Fruit fly (Drosophila melanogaster): ENCODE measurements around the gene Sirt7.

Gene Sirt7

dm6 chr3R:29094152-29094551 lies 38.4 kb downstream of the Sirt7 start (continued):
- peak in 1 of 2 experiments; percentile 10 for TF ChIP-seq Hr51 (GFP tag; optimal IDR thresholded peaks at IDR 0.05)
- 0 out of 2 replicates have a peak, but pooled peaks have one; percentile 4 for TF ChIP-seq sisA (GFP tag; IDR thresholded peaks at IDR 0.05)
- TF ChIP-seq Ptx1 (GFP tag; IDR thresholded peaks at IDR 0.05), result 0 out of 2 replicates have a peak, but pooled peaks have one; percentile 19
- no peak for TF ChIP-seq onecut (GFP tag; IDR thresholded peaks at IDR 0.05)
- no peak for TF ChIP-seq corto (GFP tag; optimal IDR thresholded peaks at IDR 0.05)
- peak; percentile 5 for TF ChIP-seq pho (GFP tag; optimal IDR thresholded peaks at IDR 0.05)
- peak; percentile 39; the same call in 1 of the 3 replicates for TF ChIP-seq dysf (GFP tag; IDR thresholded peaks at IDR 0.05)
- TF ChIP-seq Oli (tag; optimal IDR thresholded peaks at IDR 0.05), result peak; percentile 18
- TF ChIP-seq Med (GFP tag), result peak; percentile 70
- no peak for TF ChIP-seq Lhr (GFP tag; optimal IDR thresholded peaks at IDR 0.05)
- no peak for TF ChIP-seq pnt (GFP tag; optimal IDR thresholded peaks at IDR 0.05)
- 0 out of 2 replicates have a peak, but pooled peaks have one; percentile 17 for TF ChIP-seq stc (GFP tag; IDR thresholded peaks at IDR 0.05)
- TF ChIP-seq Antp (GFP tag; optimal IDR thresholded peaks at IDR 0.05), result peak; percentile 16
- no peak for TF ChIP-seq GATAe (GFP tag; conservative IDR thresholded peaks at IDR 0.05)
- TF ChIP-seq zf30C (GFP tag; optimal IDR thresholded peaks at IDR 0.05), result peak; percentile 11
- peak; percentile 29 for TF ChIP-seq Hmr (GFP tag; optimal IDR thresholded peaks at IDR 0.05)
- TF ChIP-seq pum (GFP tag; optimal IDR thresholded peaks at IDR 0.05), result no peak
- no peak for TF ChIP-seq Dbx (GFP tag; IDR thresholded peaks at IDR 0.05)
- no peak for TF ChIP-seq CG17385 (GFP tag; optimal IDR thresholded peaks at IDR 0.05)
- peak; percentile 6 for TF ChIP-seq nmo (GFP tag; optimal IDR thresholded peaks at IDR 0.05)
- TF ChIP-seq Dp (GFP tag; optimal IDR thresholded peaks at IDR 0.05), result no peak
- TF ChIP-seq row (GFP tag; IDR thresholded peaks at IDR 0.05), result peak; percentile 45; the same call in 1 of the 3 replicates
- TF ChIP-seq CG2120 (GFP tag; optimal IDR thresholded peaks at IDR 0.05), result peak; percentile 23
- no peak for TF ChIP-seq CG2678 (tag; optimal IDR thresholded peaks at IDR 0.05)
- TF ChIP-seq NC2α (GFP tag; optimal IDR thresholded peaks at IDR 0.05), result no peak
- TF ChIP-seq nom (GFP tag; optimal IDR thresholded peaks at IDR 0.05), result peak; percentile 17
- TF ChIP-seq CG34422 (GFP tag; IDR thresholded peaks at IDR 0.05), result no peak
- no peak for TF ChIP-seq usp (GFP tag; optimal IDR thresholded peaks at IDR 0.05)

- TF ChIP-seq gt (GFP tag; IDR thresholded peaks at IDR 0.05) (no peak), Ets65A (GFP tag) (peak; percentile 54)
Measured at dm6 chr3R:29095525-29095924, 39.8 kb downstream of the Sirt7 start.

dm6 chr3R:29096009-29096443 lies 40.3 kb downstream of the Sirt7 start:
- TF ChIP-seq ewg (GFP tag; optimal IDR thresholded peaks at IDR 0.05) (no peak), bsh (GFP tag; optimal IDR thresholded peaks at IDR 0.05) (peak in 1 of 2 experiments; percentile 49), Drgx (GFP tag; IDR thresholded peaks at IDR 0.05) (0 out of 2 replicates have a peak, but pooled peaks have one; percentile 10), CG12391 (tag; optimal IDR thresholded peaks at IDR 0.05) (no peak), yki (optimal IDR thresholded peaks at IDR 0.05) (no peak), ssp (GFP tag; IDR thresholded peaks at IDR 0.05) (no peak), CG11723 (GFP tag; optimal IDR thresholded peaks at IDR 0.05) (no peak), ken (GFP tag; IDR thresholded peaks at IDR 0.05) (no peak), lbe (GFP tag; optimal IDR thresholded peaks at IDR 0.05) (peak; percentile 56)

Data from whole organism, embryonic.